Worm (Caenorhabditis elegans) whole organism, late embryonic: ENCODE results near the gene brc-2.

Experiments
- C38D4.7 ChIP-seq: fragments of 200-800 bp; sonication (Bioruptor generic); optimal IDR thresholded peaks from 2 replicates; lab custom pipeline; 2018; ENCODE audit warnings: mild to moderate bottlenecking, missing genetic modification characterization, moderate library complexity, missing compliant biosample characterization
- F13H6.1 ChIP-seq: sonication (generic microtip); optimal IDR thresholded peaks from 2 replicates; lab custom pipeline; 2016; ENCODE audit warnings: missing genetic modification characterization, missing compliant biosample characterization
- Y22D7AL.16 ChIP-seq: sonication (generic microtip); optimal IDR thresholded peaks from 2 replicates; lab custom pipeline; 2016; ENCODE audit warnings: missing genetic modification characterization, missing compliant biosample characterization
- ama-1 ChIP-seq: fragments of 150-350 bp; optimal IDR thresholded peaks from 2 replicates; lab custom pipeline; 2014
- ceh-14 ChIP-seq: sonication (generic microtip); optimal IDR thresholded peaks from 2 replicates; lab custom pipeline; 2016; ENCODE audit warnings: missing genotype, missing genetic modification characterization, missing compliant biosample characterization
- ceh-19 ChIP-seq: fragments of 200-800 bp; sonication (Bioruptor generic); optimal IDR thresholded peaks from 2 replicates; lab custom pipeline; 2018; ENCODE audit warnings: mild to moderate bottlenecking, missing genetic modification characterization, missing compliant biosample characterization
- ceh-2 ChIP-seq: sonication (generic microtip); optimal IDR thresholded peaks from 2 replicates; lab custom pipeline; 2016; ENCODE audit warnings: missing genotype, missing genetic modification characterization, missing compliant biosample characterization
- ceh-24 ChIP-seq: sonication (generic microtip); optimal IDR thresholded peaks from 2 replicates; lab custom pipeline; 2016; ENCODE audit warnings: mild to moderate bottlenecking, missing genetic modification characterization, missing compliant biosample characterization
- ceh-31 ChIP-seq: sonication (generic microtip); optimal IDR thresholded peaks from 2 replicates; lab custom pipeline; 2016; ENCODE audit warnings: missing genetic modification characterization, missing compliant biosample characterization
- ceh-48 ChIP-seq: sonication (generic microtip); optimal IDR thresholded peaks from 2 replicates; lab custom pipeline; 2016; ENCODE audit warnings: missing genetic modification characterization, inconsistent platforms, missing compliant biosample characterization
- ceh-6 ChIP-seq: fragments of 200-800 bp; sonication (Bioruptor generic); optimal IDR thresholded peaks from 2 replicates; lab custom pipeline; 2018; ENCODE audit warnings: mild to moderate bottlenecking, missing genetic modification characterization, missing compliant biosample characterization
- elt-4 ChIP-seq: sonication (generic microtip); optimal IDR thresholded peaks from 2 replicates; lab custom pipeline; 2016; ENCODE audit warnings: missing genetic modification characterization, missing compliant biosample characterization
- ets-4 ChIP-seq: sonication (generic microtip); optimal IDR thresholded peaks from 2 replicates; lab custom pipeline; 2016; ENCODE audit warnings: missing genetic modification characterization, missing compliant biosample characterization
- eyg-1 ChIP-seq: sonication (generic microtip); optimal IDR thresholded peaks from 2 replicates; lab custom pipeline; 2016; ENCODE audit warnings: missing genotype, missing genetic modification characterization, missing compliant biosample characterization
- fkh-10 ChIP-seq: fragments of 150-350 bp; optimal IDR thresholded peaks from 2 replicates; lab custom pipeline; 2014; ENCODE audit warnings: missing biosample characterization, missing genetic modification reagents, missing genetic modification characterization
- fkh-6 ChIP-seq: sonication (generic microtip); optimal IDR thresholded peaks from 2 replicates; lab custom pipeline; 2016; ENCODE audit warnings: missing genetic modification characterization, missing compliant biosample characterization
- gmeb-2 ChIP-seq: sonication (generic microtip); optimal IDR thresholded peaks from 2 replicates; lab custom pipeline; 2016; ENCODE audit warnings: missing genetic modification characterization, inconsistent platforms, missing compliant biosample characterization
- hlh-13 ChIP-seq: fragments of 200-800 bp; sonication (Bioruptor generic); optimal IDR thresholded peaks from 2 replicates; lab custom pipeline; 2018; ENCODE audit warnings: mild to moderate bottlenecking, missing genetic modification characterization, missing compliant biosample characterization
- hlh-15 ChIP-seq: sonication (generic microtip); optimal IDR thresholded peaks from 2 replicates; lab custom pipeline; 2016; ENCODE audit warnings: missing genetic modification characterization, missing compliant biosample characterization
- hlh-30 ChIP-seq: sonication (generic microtip); optimal IDR thresholded peaks from 2 replicates; lab custom pipeline; 2017; ENCODE audit warnings: antibody characterized with exemption, missing genetic modification characterization, missing compliant biosample characterization; ENCODE audit not compliant: insufficient read depth
- hlh-6 ChIP-seq: sonication (generic microtip); optimal IDR thresholded peaks from 2 replicates; lab custom pipeline; 2016; ENCODE audit warnings: missing genotype, missing genetic modification characterization, missing compliant biosample characterization
- madf-2 ChIP-seq: sonication (generic microtip); optimal IDR thresholded peaks from 2 replicates; lab custom pipeline; 2017; ENCODE audit warnings: missing genetic modification characterization, missing compliant biosample characterization
- mec-3 ChIP-seq: sonication (generic microtip); optimal IDR thresholded peaks from 2 replicates; lab custom pipeline; 2016; ENCODE audit warnings: borderline replicate concordance, missing genetic modification characterization, missing compliant biosample characterization
- nfya-1 ChIP-seq: sonication (generic microtip); optimal IDR thresholded peaks from 2 replicates; lab custom pipeline; 2017; ENCODE audit warnings: missing genetic modification characterization, mild to moderate bottlenecking, missing compliant biosample characterization, antibody characterized with exemption, moderate library complexity
- npax-4 ChIP-seq: sonication (generic microtip); optimal IDR thresholded peaks from 2 replicates; lab custom pipeline; 2016; ENCODE audit warnings: missing genetic modification characterization, missing compliant biosample characterization
- odd-2 ChIP-seq: sonication (generic microtip); optimal IDR thresholded peaks from 2 replicates; lab custom pipeline; 2017; ENCODE audit warnings: antibody characterized with exemption, mild to moderate bottlenecking, missing genetic modification characterization, missing compliant biosample characterization
- pat-9 ChIP-seq: fragments of 200-800 bp; sonication (Bioruptor generic); optimal IDR thresholded peaks from 2 replicates; lab custom pipeline; 2018; ENCODE audit warnings: mild to moderate bottlenecking, missing genetic modification characterization, moderate library complexity, missing compliant biosample characterization
- pax-1 ChIP-seq: fragments of 150-350 bp; optimal IDR thresholded peaks from 2 replicates; lab custom pipeline; 2014; ENCODE audit warnings: missing biosample characterization, missing genetic modification characterization
- pha-2 ChIP-seq: sonication (generic microtip); optimal IDR thresholded peaks from 2 replicates; lab custom pipeline; 2017; ENCODE audit warnings: mild to moderate bottlenecking, missing genetic modification characterization, missing compliant biosample characterization
- pha-4 ChIP-seq: fragments of 150-350 bp; optimal IDR thresholded peaks from 2 replicates; lab custom pipeline; 2018; ENCODE audit warnings: missing biosample characterization, missing genetic modification reagents, missing genetic modification characterization
- pqm-1 ChIP-seq: sonication (generic microtip); optimal IDR thresholded peaks from 2 replicates; lab custom pipeline; 2016; ENCODE audit warnings: missing genetic modification characterization, missing compliant biosample characterization
- ref-2 ChIP-seq: sonication (generic microtip); optimal IDR thresholded peaks from 2 replicates; lab custom pipeline; 2016; ENCODE audit warnings: missing genetic modification characterization, missing compliant biosample characterization
- rnt-1 ChIP-seq: sonication (generic microtip); optimal IDR thresholded peaks from 2 replicates; lab custom pipeline; 2016; ENCODE audit warnings: missing genetic modification characterization, missing compliant biosample characterization
- syd-9 ChIP-seq: sonication (generic microtip); optimal IDR thresholded peaks from 2 replicates; lab custom pipeline; 2016; ENCODE audit warnings: mild to moderate bottlenecking, missing genetic modification characterization, moderate library complexity, missing compliant biosample characterization
- tbx-2 ChIP-seq: sonication (generic microtip); optimal IDR thresholded peaks from 2 replicates; lab custom pipeline; 2016; ENCODE audit warnings: missing genetic modification characterization, missing compliant biosample characterization
- ttx-3 ChIP-seq: sonication (generic microtip); optimal IDR thresholded peaks from 2 replicates; lab custom pipeline; 2016; ENCODE audit warnings: missing genetic modification reagents, missing genetic modification characterization, missing compliant biosample characterization
- unc-42 ChIP-seq: sonication (generic microtip); optimal IDR thresholded peaks from 2 replicates; lab custom pipeline; 2016; ENCODE audit warnings: missing genotype, missing genetic modification characterization, missing compliant biosample characterization
- unc-55 ChIP-seq: sonication (generic microtip); optimal IDR thresholded peaks from 2 replicates; lab custom pipeline; 2017; ENCODE audit warnings: missing biosample characterization, missing genetic modification reagents, missing genetic modification characterization
- unc-86 ChIP-seq: sonication (generic microtip); optimal IDR thresholded peaks from 2 replicates; lab custom pipeline; 2016; ENCODE audit warnings: missing genetic modification characterization, missing compliant biosample characterization
- zip-5 ChIP-seq: sonication (generic microtip); optimal IDR thresholded peaks from 2 replicates; lab custom pipeline; 2016; ENCODE audit warnings: missing genetic modification characterization, missing compliant biosample characterization
- ztf-16 ChIP-seq: sonication (generic microtip); optimal IDR thresholded peaks from 2 replicates; lab custom pipeline; 2017; ENCODE audit warnings: missing genetic modification characterization, missing compliant biosample characterization

The brc-2 gene

ce11 chrIII:6903056-6903977, at the start of gene brc-2, which contains the start of gene T07E3.3:
brc-2 (minus strand) TSS chrIII:6903106.
T07E3.3 (plus strand) TSS chrIII:6903877.
- TF ChIP-seq elt-4 (tag; lab: Kevin White, UChicago) (no peak), ets-4 (tag; lab: Kevin White, UChicago) (no peak), gmeb-2 (tag; lab: Kevin White, UChicago) (no peak), pqm-1 (tag; lab: Kevin White, UChicago) (no peak), hlh-13 (GFP tag; lab: Kevin White, UChicago) (no peak), ceh-6 (GFP tag; lab: Kevin White, UChicago) (no peak), unc-42 (peak; percentile 63), C38D4.7 (GFP tag; lab: Kevin White, UChicago) (no peak)

DNA sequence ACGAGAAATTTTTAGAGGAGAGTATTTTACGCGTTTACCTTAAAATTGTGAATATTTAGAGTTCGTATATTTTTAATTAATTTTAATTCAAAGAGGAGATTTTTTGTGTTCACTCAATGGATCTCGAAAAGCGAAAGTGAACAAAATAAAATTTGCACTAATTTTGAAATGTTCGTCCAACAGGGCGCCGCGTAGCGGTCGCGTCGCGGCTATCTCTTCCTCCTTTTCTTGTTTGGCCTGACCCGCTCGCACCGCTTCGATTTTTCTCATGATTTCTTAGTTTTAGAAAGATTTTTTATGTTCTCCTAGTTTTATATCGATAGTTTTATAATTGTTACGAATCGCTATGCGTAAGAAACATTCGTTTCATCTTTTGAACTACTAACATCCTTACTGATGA, 48.5 kb upstream of the brc-2 start:
- TF ChIP-seq ceh-14 (tag; lab: Kevin White, UChicago): no peak
- peak; percentile 17 for TF ChIP-seq ceh-31 (tag; lab: Kevin White, UChicago)
- TF ChIP-seq ceh-48 (tag; lab: Kevin White, UChicago): peak; percentile 45
- TF ChIP-seq ref-2 (tag; lab: Kevin White, UChicago): peak; percentile 20
- TF ChIP-seq unc-42: peak; percentile 16
- TF ChIP-seq, all 69 proteins: peak for 4

DNA sequence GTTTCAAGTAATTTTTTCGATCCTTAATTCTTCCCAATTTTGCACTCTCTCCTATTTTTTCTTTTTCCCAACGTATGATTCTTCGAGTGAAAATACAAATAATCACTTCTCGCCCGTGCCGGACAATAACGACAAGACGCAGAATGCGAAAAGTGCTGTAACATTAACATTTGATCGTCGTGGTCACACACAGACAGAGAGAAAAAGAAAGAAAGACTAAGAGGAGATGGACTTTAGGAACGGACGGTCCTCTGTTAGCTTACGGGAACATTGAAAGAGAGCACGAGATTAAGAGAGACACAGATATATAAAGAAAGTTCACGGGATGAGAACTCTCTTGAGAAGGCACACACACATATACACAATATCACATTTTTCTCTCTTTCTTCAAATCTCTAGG, 45.0 kb upstream of the brc-2 start:
- TF ChIP-seq elt-4 (tag; lab: Kevin White, UChicago) (no peak), odd-2 (tag; lab: Kevin White, UChicago) (no peak), pha-4 (tag; lab: Kevin White, UChicago) (no peak), pax-1 (tag; lab: Kevin White, UChicago) (peak; percentile 31), madf-2 (no peak), hlh-30 (tag; lab: Kevin White, UChicago) (peak; percentile 64), ztf-16 (no peak), Y22D7AL.16 (tag; lab: Kevin White, UChicago) (no peak), hlh-15 (tag; lab: Kevin White, UChicago) (no peak), hlh-6 (no peak), hlh-13 (GFP tag; lab: Kevin White, UChicago) (no peak), ceh-6 (GFP tag; lab: Kevin White, UChicago) (no peak), mec-3 (tag; lab: Kevin White, UChicago) (no peak), pat-9 (no peak), fkh-10 (GFP tag; lab: Kevin White, UChicago) (no peak), pqm-1 (tag; lab: Kevin White, UChicago) (no peak), fkh-6 (tag; lab: Kevin White, UChicago) (no peak), ceh-48 (tag; lab: Kevin White, UChicago) (no peak), npax-4 (tag; lab: Kevin White, UChicago) (no peak), ceh-24 (tag; lab: Kevin White, UChicago) (no peak), pha-2 (tag; lab: Kevin White, UChicago) (no peak), F13H6.1 (tag; lab: Kevin White, UChicago) (no peak), ama-1 (lab: Kevin White, UChicago) (no peak), eyg-1 (tag; lab: Kevin White, UChicago) (no peak), unc-86 (tag; lab: Kevin White, UChicago) (no peak), ets-4 (tag; lab: Kevin White, UChicago) (no peak), ceh-19 (GFP tag; lab: Kevin White, UChicago) (no peak), ceh-2 (tag; lab: Kevin White, UChicago) (no peak), unc-55 (GFP tag; lab: Kevin White, UChicago) (peak; percentile 57), ttx-3 (tag; lab: Kevin White, UChicago) (no peak), rnt-1 (no peak), nfya-1 (tag; lab: Kevin White, UChicago) (peak; percentile 28), tbx-2 (tag; lab: Kevin White, UChicago) (peak; percentile 33), zip-5 (tag; lab: Kevin White, UChicago) (no peak), syd-9 (tag; lab: Kevin White, UChicago) (no peak)
